Worm (Caenorhabditis elegans) whole organism, L1 larva: Measurements from ENCODE around the gene srw-135.

ENCODE experiments used
- C04F5.9 ChIP-seq: sonication (generic microtip); optimal IDR thresholded peaks from 2 replicates; lab custom pipeline; 2016; ENCODE audit warnings: missing genetic modification characterization, missing compliant biosample characterization
- C34B4.2 ChIP-seq: sonication (generic microtip); optimal IDR thresholded peaks from 2 replicates; lab custom pipeline; 2017; ENCODE audit warnings: mild to moderate bottlenecking, missing genetic modification characterization, missing compliant biosample characterization
- F16B12.6 ChIP-seq: fragments of 150-350 bp; optimal IDR thresholded peaks from 2 replicates; lab custom pipeline; 2014; ENCODE audit warnings: missing biosample characterization, missing genetic modification characterization
- Y116A8C.19 ChIP-seq: sonication (generic microtip); optimal IDR thresholded peaks from 2 replicates; lab custom pipeline; 2016; ENCODE audit warnings: missing compliant biosample characterization, missing genetic modification characterization, borderline replicate concordance
- alr-1 ChIP-seq: fragments of 200-800 bp; sonication (Bioruptor generic); optimal IDR thresholded peaks from 2 replicates; lab custom pipeline; 2018; ENCODE audit warnings: borderline replicate concordance, mild to moderate bottlenecking, missing genetic modification characterization, missing compliant biosample characterization
- ama-1 ChIP-seq: fragments of 150-350 bp; optimal IDR thresholded peaks from 2 replicates; lab custom pipeline; 2014
- ceh-63 ChIP-seq: fragments of 200-800 bp; sonication (Bioruptor generic); optimal IDR thresholded peaks from 2 replicates; lab custom pipeline; 2018; ENCODE audit warnings: mild to moderate bottlenecking, missing genetic modification characterization, missing compliant biosample characterization
- dpl-1 ChIP-seq, 3 experiments: fragments of 150-350 bp in 2 of 3; sonication (generic microtip) in 1 of 3; optimal IDR thresholded peaks; 2 replicates each; lab custom pipeline; 2014 to 2017; ENCODE audit warnings: missing biosample characterization in 3 of 3, missing genetic modification characterization in 3 of 3, missing genetic modification reagents in 3 of 3
- dsc-1 ChIP-seq: sonication (generic microtip); optimal IDR thresholded peaks from 2 replicates; lab custom pipeline; 2016; ENCODE audit warnings: mild to moderate bottlenecking, missing genetic modification characterization, missing compliant biosample characterization
- efl-1 ChIP-seq, 4 experiments: fragments of 150-350 bp; optimal IDR thresholded peaks in 3 of 4; peaks in 1 of 4; 1 replicate in 1 of 4; 2 replicates in 3 of 4; lab custom pipeline; 2014; ENCODE audit warnings: missing biosample characterization in 2 of 4, missing genetic modification characterization in 2 of 4, missing genetic modification reagents in 2 of 4
- elt-3 ChIP-seq, 6 experiments: fragments of 150-350 bp in 1 of 6; sonication (generic microtip); optimal IDR thresholded peaks; 2 replicates each; lab custom pipeline; 2017 to 2018; ENCODE audit warnings: missing biosample characterization in 6 of 6, missing genetic modification characterization in 6 of 6, inconsistent platforms in 1 of 6
- ets-5 ChIP-seq: fragments of 200-800 bp; sonication (Bioruptor generic); IDR thresholded peaks from 2 replicates; pipeline ENCODE4 v1.3.6; 2022; ENCODE audit warnings: missing genetic modification characterization, missing compliant biosample characterization
- hlh-17 ChIP-seq: fragments of 200-800 bp; sonication (Bioruptor generic); optimal IDR thresholded peaks from 2 replicates; lab custom pipeline; 2018; ENCODE audit warnings: missing genetic modification characterization, mild to moderate bottlenecking, missing compliant biosample characterization, moderate library complexity, borderline replicate concordance
- irx-1 ChIP-seq: sonication (generic microtip); optimal IDR thresholded peaks from 2 replicates; lab custom pipeline; 2016; ENCODE audit warnings: missing genetic modification characterization, missing compliant biosample characterization
- jun-1 ChIP-seq: fragments of 150-350 bp; optimal IDR thresholded peaks from 2 replicates; lab custom pipeline; 2014; ENCODE audit warnings: missing biosample characterization, missing genetic modification reagents, missing genetic modification characterization
- lin-13 ChIP-seq: fragments of 150-350 bp; optimal IDR thresholded peaks from 2 replicates; lab custom pipeline; 2014; ENCODE audit warnings: missing biosample characterization, missing genetic modification reagents, missing genetic modification characterization
- lin-14 ChIP-seq: fragments of 200-800 bp; sonication (Bioruptor generic); optimal IDR thresholded peaks from 2 replicates; lab custom pipeline; 2018; ENCODE audit warnings: mild to moderate bottlenecking, missing genetic modification characterization, moderate library complexity, missing compliant biosample characterization
- mdl-1 ChIP-seq, 2 experiments: fragments of 150-350 bp; optimal IDR thresholded peaks; 2 replicates each; lab custom pipeline; 2014 to 2017; ENCODE audit warnings: missing biosample characterization in 2 of 2, missing genetic modification characterization in 2 of 2, inconsistent platforms in 1 of 2
- mep-1 ChIP-seq: fragments of 150-350 bp; optimal IDR thresholded peaks from 2 replicates; lab custom pipeline; 2014; ENCODE audit warnings: missing biosample characterization, missing genetic modification characterization
- nhr-12 ChIP-seq: sonication (generic microtip); optimal IDR thresholded peaks from 2 replicates; lab custom pipeline; 2017; ENCODE audit warnings: missing biosample characterization, missing genetic modification characterization
- nhr-237 ChIP-seq: fragments of 150-350 bp; optimal IDR thresholded peaks from 2 replicates; lab custom pipeline; 2014; ENCODE audit warnings: missing biosample characterization, missing genetic modification characterization
- nhr-47 ChIP-seq: sonication (generic microtip); optimal IDR thresholded peaks from 2 replicates; lab custom pipeline; 2016; ENCODE audit warnings: mild to moderate bottlenecking, missing genetic modification characterization, moderate library complexity, missing compliant biosample characterization
- nhr-71 ChIP-seq: sonication (generic microtip); optimal IDR thresholded peaks from 2 replicates; lab custom pipeline; 2016; ENCODE audit warnings: mild to moderate bottlenecking, missing genetic modification characterization, moderate library complexity, missing compliant biosample characterization
- pag-3 ChIP-seq: sonication (generic microtip); optimal IDR thresholded peaks from 2 replicates; lab custom pipeline; 2017; ENCODE audit warnings: missing genetic modification characterization, mild to moderate bottlenecking, missing compliant biosample characterization, antibody characterized with exemption, borderline replicate concordance; ENCODE audit not compliant: insufficient read depth
- pax-3 ChIP-seq: fragments of 200-800 bp; sonication (Bioruptor generic); optimal IDR thresholded peaks from 2 replicates; lab custom pipeline; 2018; ENCODE audit warnings: mild to moderate bottlenecking, missing genetic modification characterization, moderate library complexity, missing compliant biosample characterization
- sox-4 ChIP-seq: sonication (generic microtip); optimal IDR thresholded peaks from 2 replicates; lab custom pipeline; 2016; ENCODE audit warnings: missing genetic modification characterization, missing compliant biosample characterization
- sptf-1 ChIP-seq: fragments of 150-350 bp; optimal IDR thresholded peaks from 2 replicates; lab custom pipeline; 2014; ENCODE audit warnings: missing biosample characterization, missing genetic modification characterization
- sup-37 ChIP-seq: fragments of 200-800 bp; sonication (Bioruptor generic); optimal IDR thresholded peaks from 2 replicates; lab custom pipeline; 2018; ENCODE audit warnings: mild to moderate bottlenecking, missing genetic modification characterization, missing compliant biosample characterization
- swsn-7 ChIP-seq: sonication (generic microtip); optimal IDR thresholded peaks from 2 replicates; lab custom pipeline; 2016; ENCODE audit warnings: missing genetic modification characterization, missing compliant biosample characterization
- tlp-1 ChIP-seq: fragments of 150-350 bp; optimal IDR thresholded peaks from 2 replicates; lab custom pipeline; 2014; ENCODE audit warnings: missing biosample characterization, missing genetic modification characterization
- unc-30 ChIP-seq: sonication (generic microtip); optimal IDR thresholded peaks from 2 replicates; lab custom pipeline; 2017; ENCODE audit warnings: missing biosample characterization, missing genetic modification characterization
- unc-62 ChIP-seq: fragments of 150-350 bp; optimal IDR thresholded peaks from 2 replicates; lab custom pipeline; 2014; ENCODE audit warnings: missing biosample characterization, missing genetic modification reagents, missing genetic modification characterization
- unc-86 ChIP-seq: sonication (generic microtip); optimal IDR thresholded peaks from 2 replicates; lab custom pipeline; 2016; ENCODE audit warnings: missing genetic modification characterization, missing compliant biosample characterization
- unc-98 ChIP-seq: fragments of 200-800 bp; sonication (Bioruptor generic); IDR thresholded peaks from 2 replicates; pipeline ENCODE4 v1.3.6; 2022; ENCODE audit warnings: missing genetic modification characterization, missing compliant biosample characterization
- xbp-1 ChIP-seq: sonication (generic microtip); optimal IDR thresholded peaks from 2 replicates; lab custom pipeline; 2016; ENCODE audit warnings: missing genetic modification characterization, missing compliant biosample characterization
- zip-4 ChIP-seq: fragments of 200-800 bp; sonication (Bioruptor generic); optimal IDR thresholded peaks from 2 replicates; lab custom pipeline; 2018; ENCODE audit warnings: mild to moderate bottlenecking, missing genetic modification characterization, moderate library complexity, missing compliant biosample characterization
- ztf-11 ChIP-seq, 2 experiments: sonication (generic microtip); optimal IDR thresholded peaks; 2 replicates each; lab custom pipeline; 2016 to 2017; ENCODE audit warnings: missing genetic modification characterization in 2 of 2, missing biosample characterization in 1 of 2, missing compliant biosample characterization in 1 of 2

srw-135 gene

ce11 chrV:2992060-2992459 is 19.2 kb downstream of the srw-135 start:
- no peak for TF ChIP-seq alr-1
- no peak for TF ChIP-seq lin-13 (GFP tag; lab: Kevin White, UChicago)
- TF ChIP-seq tlp-1 (tag; lab: Kevin White, UChicago) = no peak
- TF ChIP-seq zip-4 = no peak

- TF ChIP-seq nhr-12 (tag; lab: Kevin White, UChicago) (no peak), elt-3 (tag; optimal IDR thresholded peaks at IDR 0.05; lab: Kevin White, UChicago) (no peak), mdl-1 (tag; optimal IDR thresholded peaks at IDR 0.05; lab: Kevin White, UChicago) (no peak), unc-30 (tag; lab: Kevin White, UChicago) (no peak)
These were observed 19.8 kb downstream of the srw-135 start, which contains the start of gene srw-121 for ce11 chrV:2991485-2991884. Gene srw-121, minus strand, starts transcription at chrV:2991585.

ce11 chrV:2987407-2987806 is 23.9 kb downstream of the srw-135 start, which contains the start of gene srh-85:
Gene srh-85, minus strand, starts transcription at chrV:2987507.
- TF ChIP-seq mep-1 (tag; lab: Kevin White, UChicago) = no peak
- no peak for TF ChIP-seq efl-1 (optimal IDR thresholded peaks at IDR 0.05; lab: Kevin White, UChicago)
- peak in 1 of 2 experiments; percentile 62 for TF ChIP-seq efl-1 (GFP tag; optimal IDR thresholded peaks at IDR 0.05 in 1 of 2; lab: Kevin White, UChicago)
- TF ChIP-seq unc-62 (GFP tag; lab: Kevin White, UChicago) = no peak

- TF ChIP-seq Y116A8C.19 (tag; lab: Kevin White, UChicago) = no peak
- TF ChIP-seq sptf-1 (tag; lab: Kevin White, UChicago) = no peak
- TF ChIP-seq C34B4.2 (tag; lab: Kevin White, UChicago) = no peak
- no peak for TF ChIP-seq mdl-1 (tag; optimal IDR thresholded peaks at IDR 0.05; lab: Kevin White, UChicago)
- no peak for TF ChIP-seq lin-14 (GFP tag; lab: Kevin White, UChicago)
- TF ChIP-seq unc-86 (tag; lab: Kevin White, UChicago) = no peak
- TF ChIP-seq elt-3 (tag; optimal IDR thresholded peaks at IDR 0.05; lab: Kevin White, UChicago) = no peak
- no peak for TF ChIP-seq ztf-11 (tag; optimal IDR thresholded peaks at IDR 0.05; lab: Kevin White, UChicago)
- no peak for TF ChIP-seq mep-1 (tag; lab: Kevin White, UChicago)
- TF ChIP-seq nhr-71 (tag; lab: Kevin White, UChicago) = no peak
- no peak for TF ChIP-seq jun-1
- TF ChIP-seq dpl-1 (GFP tag; optimal IDR thresholded peaks at IDR 0.05; lab: Kevin White, UChicago) = no peak
- TF ChIP-seq C04F5.9 (tag; lab: Kevin White, UChicago) = no peak
- no peak for TF ChIP-seq lin-13 (GFP tag; lab: Kevin White, UChicago)
- no peak for TF ChIP-seq nhr-47 (tag; lab: Kevin White, UChicago)
- TF ChIP-seq ets-5 (GFP tag; lab: Robert Waterston, UW) = no peak
- TF ChIP-seq, all 84 proteins: peak for 0
These were observed 26.0 kb downstream of the srw-135 start, which contains the start of gene srw-139 for ce11 chrV:2985309-2985708. Gene srw-139, minus strand, starts transcription at chrV:2985409.

- no peak for TF ChIP-seq unc-62 (GFP tag; lab: Kevin White, UChicago)
- no peak for TF ChIP-seq pag-3 (tag; lab: Kevin White, UChicago)
- no peak for TF ChIP-seq dsc-1
- no peak for TF ChIP-seq nhr-47 (tag; lab: Kevin White, UChicago)
These were observed 27.9 kb downstream of the srw-135 start, which contains the start of gene srw-117 for ce11 chrV:2983351-2983750. Gene srw-117, minus strand, starts transcription at chrV:2983451.

- TF ChIP-seq nhr-237 (no peak), irx-1 (tag; lab: Kevin White, UChicago) (no peak), unc-98 (no peak), xbp-1 (tag; lab: Kevin White, UChicago) (no peak), pax-3 (tag; lab: Kevin White, UChicago) (no peak), C34B4.2 (tag; lab: Kevin White, UChicago) (no peak), ama-1 (lab: Kevin White, UChicago) (no peak), Y116A8C.19 (tag; lab: Kevin White, UChicago) (no peak), sptf-1 (tag; lab: Kevin White, UChicago) (no peak), sup-37 (GFP tag; lab: Kevin White, UChicago) (no peak), hlh-17 (no peak), ceh-63 (GFP tag; lab: Kevin White, UChicago) (no peak), swsn-7 (tag; lab: Kevin White, UChicago) (no peak), sox-4 (no peak), dsc-1 (no peak), F16B12.6 (no peak)
These were observed 31.3 kb downstream of the srw-135 start, which contains the start of gene srw-118 for ce11 chrV:2979978-2980377. Gene srw-118, minus strand, starts transcription at chrV:2980078.
